Worm (Caenorhabditis elegans) whole organism, L2 larva: Measurements from ENCODE around the gene str-28.

Experiments used
- ceh-82 ChIP-seq: fragments of 150-350 bp; optimal IDR thresholded peaks from 2 replicates; lab custom pipeline; 2014; ENCODE audit warnings: missing biosample characterization, missing genetic modification characterization
- crh-2 ChIP-seq: sonication (generic microtip); optimal IDR thresholded peaks from 2 replicates; lab custom pipeline; 2017; ENCODE audit warnings: missing biosample characterization, missing genetic modification characterization
- nhr-6 ChIP-seq: fragments of 150-350 bp; optimal IDR thresholded peaks from 2 replicates; lab custom pipeline; 2014; ENCODE audit warnings: missing biosample characterization, missing genetic modification characterization
- sem-4 ChIP-seq: fragments of 150-350 bp; optimal IDR thresholded peaks from 2 replicates; lab custom pipeline; 2014; ENCODE audit warnings: missing biosample characterization, missing genetic modification reagents, missing genetic modification characterization

DNA sequence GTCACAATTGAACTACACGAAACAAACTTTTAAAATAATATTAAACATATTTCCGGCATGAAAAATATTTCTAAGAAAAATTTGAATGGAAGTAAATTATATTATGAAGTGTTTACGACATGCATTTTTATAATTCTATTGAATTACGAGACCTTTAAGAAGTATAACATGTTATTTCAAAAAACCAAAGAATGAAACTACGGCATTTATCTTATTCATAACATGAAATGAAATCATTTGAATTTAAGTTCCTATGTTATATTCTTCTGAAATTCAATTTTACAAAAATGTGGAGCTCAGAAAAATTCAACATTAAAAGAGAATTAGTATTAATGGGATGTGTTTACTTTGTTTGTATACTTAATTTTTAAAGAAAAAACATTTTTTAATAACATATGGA, 41.7 kb downstream of the str-28 start, which contains the start of gene srw-71:
- TF ChIP-seq sem-4 (tag; lab: Kevin White, UChicago) (no peak), ceh-82 (tag; lab: Kevin White, UChicago) (no peak), crh-2 (tag; lab: Kevin White, UChicago) (no peak), nhr-6 (tag; lab: Kevin White, UChicago) (no peak)
